Worm (Caenorhabditis elegans): ENCODE measurements around the gene cam-1.

ce11 chrII:9251529-9251928 is 58.6 kb downstream of the cam-1 start:
- TF ChIP-seq nhr-179 (tag; optimal IDR thresholded peaks at IDR 0.05) (no peak), him-1 (tag; optimal IDR thresholded peaks at IDR 0.05) (no peak), hrde-1 (tag; optimal IDR thresholded peaks at IDR 0.05; ENCODE audit: borderline replicate concordance) (no peak), F39B2.1 (GFP tag; IDR thresholded peaks at IDR 0.05) (no peak), chd-7 (tag; optimal IDR thresholded peaks at IDR 0.05) (no peak), nfya-1 (tag; optimal IDR thresholded peaks at IDR 0.05; ENCODE audit: borderline replicate concordance, insufficient read depth) (no peak), F23B12.7 (tag; optimal IDR thresholded peaks at IDR 0.05; ENCODE audit: insufficient read depth) (no peak), F33H1.4 (GFP tag; IDR thresholded peaks at IDR 0.05) (no peak), cebp-1 (GFP tag; IDR thresholded peaks at IDR 0.05) (no peak), cebp-1 (tag; optimal IDR thresholded peaks at IDR 0.05) (no peak), Y67H2A.10 (GFP tag; conservative IDR thresholded peaks at IDR 0.05) (no peak), somi-1 (GFP tag; optimal IDR thresholded peaks at IDR 0.05) (no peak), D2030.7 (GFP tag; IDR thresholded peaks at IDR 0.05) (no peak)

All from whole organism, young adult.